Worm (Caenorhabditis elegans): Measurements from ENCODE around the gene F16G10.10.

ce11 chrII:2438180-2438579 lies 47.4 kb upstream of the F16G10.10 start:
- TF ChIP-seq fos-1 (tag; optimal IDR thresholded peaks at IDR 0.05) (no peak), ama-1 (optimal IDR thresholded peaks at IDR 0.05) (no peak), pqm-1 (tag; optimal IDR thresholded peaks at IDR 0.05) (peak; percentile 34), unc-39 (tag; optimal IDR thresholded peaks at IDR 0.05) (no peak), nhr-77 (tag; optimal IDR thresholded peaks at IDR 0.05) (no peak), nfya-1 (tag; optimal IDR thresholded peaks at IDR 0.05; ENCODE audit: insufficient read depth) (no peak), elt-2 (tag; optimal IDR thresholded peaks at IDR 0.05) (peak; percentile 75), ZK546.5 (tag; optimal IDR thresholded peaks at IDR 0.05) (no peak), pha-4 (tag; optimal IDR thresholded peaks at IDR 0.05) (no peak), ceh-9 (tag; optimal IDR thresholded peaks at IDR 0.05) (no peak)

All from whole organism, L3 larva.